Worm (Caenorhabditis elegans) whole organism, L3 larva: Measurements from ENCODE around the gene M163.10.

Experiments used
- R02D3.7 ChIP-seq: fragments of 150-350 bp; optimal IDR thresholded peaks from 2 replicates; lab custom pipeline; 2014; ENCODE audit warnings: missing biosample characterization, missing genetic modification characterization
- ZK546.5 ChIP-seq: sonication (generic microtip); optimal IDR thresholded peaks from 2 replicates; lab custom pipeline; 2017; ENCODE audit warnings: missing biosample characterization, missing genetic modification characterization
- aly-2 ChIP-seq: fragments of 150-350 bp; optimal IDR thresholded peaks from 2 replicates; lab custom pipeline; 2014; ENCODE audit warnings: missing biosample characterization, missing genetic modification characterization
- ama-1 ChIP-seq: fragments of 150-350 bp; optimal IDR thresholded peaks from 2 replicates; lab custom pipeline; 2018
- ceh-16 ChIP-seq: sonication (generic microtip); optimal IDR thresholded peaks from 2 replicates; lab custom pipeline; 2017; ENCODE audit warnings: missing biosample characterization, missing genetic modification characterization
- ceh-82 ChIP-seq: fragments of 150-350 bp; optimal IDR thresholded peaks from 2 replicates; lab custom pipeline; 2014; ENCODE audit warnings: missing biosample characterization, missing genetic modification characterization
- daf-12 ChIP-seq: fragments of 150-350 bp; optimal IDR thresholded peaks from 2 replicates; lab custom pipeline; 2014; ENCODE audit warnings: missing biosample characterization, missing genetic modification reagents, missing genetic modification characterization
- egl-27 ChIP-seq: sonication (generic microtip); optimal IDR thresholded peaks from 4 replicates; lab custom pipeline; 2017; ENCODE audit warnings: missing biosample characterization, missing genetic modification reagents, missing genetic modification characterization
- egl-5 ChIP-seq: fragments of 150-350 bp; optimal IDR thresholded peaks from 2 replicates; lab custom pipeline; 2017; ENCODE audit warnings: missing biosample characterization, missing genetic modification reagents, missing genetic modification characterization, inconsistent platforms
- elt-1 ChIP-seq: fragments of 150-350 bp; optimal IDR thresholded peaks from 2 replicates; lab custom pipeline; 2014; ENCODE audit warnings: missing biosample characterization, missing genetic modification characterization
- elt-2 ChIP-seq: sonication (generic microtip); optimal IDR thresholded peaks from 2 replicates; lab custom pipeline; 2016; ENCODE audit warnings: missing genetic modification reagents, mild to moderate bottlenecking, missing genetic modification characterization, missing compliant biosample characterization
- eor-1 ChIP-seq, 2 experiments: fragments of 150-350 bp; optimal IDR thresholded peaks; 2 replicates each; lab custom pipeline; 2014 to 2018; ENCODE audit warnings: missing biosample characterization in 2 of 2, missing genetic modification characterization in 2 of 2
- fkh-2 ChIP-seq: fragments of 150-350 bp; optimal IDR thresholded peaks from 2 replicates; lab custom pipeline; 2014; ENCODE audit warnings: missing biosample characterization, missing genetic modification reagents, missing genetic modification characterization
- hmg-11 ChIP-seq: sonication (generic microtip); optimal IDR thresholded peaks from 2 replicates; lab custom pipeline; 2016; ENCODE audit warnings: missing genetic modification characterization, missing compliant biosample characterization
- jun-1 ChIP-seq: fragments of 150-350 bp; optimal IDR thresholded peaks from 2 replicates; lab custom pipeline; 2014; ENCODE audit warnings: missing biosample characterization, missing genetic modification reagents, missing genetic modification characterization
- lin-39 ChIP-seq: fragments of 150-350 bp; optimal IDR thresholded peaks from 2 replicates; lab custom pipeline; 2018; ENCODE audit warnings: missing biosample characterization, missing genetic modification reagents, missing genetic modification characterization
- mml-1 ChIP-seq: fragments of 150-350 bp; sonication (generic microtip); optimal IDR thresholded peaks from 3 replicates; lab custom pipeline; 2014; ENCODE audit warnings: missing biosample characterization, missing genetic modification characterization
- nfya-1 ChIP-seq: sonication (generic microtip); optimal IDR thresholded peaks from 2 replicates; lab custom pipeline; 2017; ENCODE audit warnings: missing genetic modification characterization, mild to moderate bottlenecking, missing compliant biosample characterization, antibody characterized with exemption, moderate library complexity; ENCODE audit not compliant: insufficient read depth
- nhr-11 ChIP-seq: fragments of 150-350 bp; optimal IDR thresholded peaks from 2 replicates; lab custom pipeline; 2014; ENCODE audit warnings: missing biosample characterization, missing genetic modification characterization
- nhr-12 ChIP-seq: fragments of 150-350 bp; optimal IDR thresholded peaks from 2 replicates; lab custom pipeline; 2014; ENCODE audit warnings: missing biosample characterization, missing genetic modification characterization
- nhr-23 ChIP-seq: fragments of 150-350 bp; optimal IDR thresholded peaks from 2 replicates; lab custom pipeline; 2014; ENCODE audit warnings: missing biosample characterization, missing genetic modification reagents, missing genetic modification characterization
- nhr-237 ChIP-seq: fragments of 150-350 bp; optimal IDR thresholded peaks from 2 replicates; lab custom pipeline; 2014; ENCODE audit warnings: missing biosample characterization, missing genetic modification characterization
- nhr-43 ChIP-seq: sonication (generic microtip); optimal IDR thresholded peaks from 2 replicates; lab custom pipeline; 2016; ENCODE audit warnings: mild to moderate bottlenecking, missing genetic modification characterization, missing compliant biosample characterization; ENCODE audit not compliant: poor library complexity, severe bottlenecking
- nhr-67 ChIP-seq: fragments of 150-350 bp; optimal IDR thresholded peaks from 2 replicates; lab custom pipeline; 2014; ENCODE audit warnings: missing biosample characterization, missing genetic modification characterization
- nhr-76 ChIP-seq: fragments of 150-350 bp; sonication (generic microtip); optimal IDR thresholded peaks from 5 replicates; lab custom pipeline; 2014; ENCODE audit warnings: missing biosample characterization, missing genetic modification characterization
- pha-4 ChIP-seq: fragments of 150-350 bp; optimal IDR thresholded peaks from 2 replicates; lab custom pipeline; 2014; ENCODE audit warnings: missing biosample characterization, missing genetic modification reagents, missing genetic modification characterization
- pqm-1 ChIP-seq: fragments of 150-350 bp; optimal IDR thresholded peaks from 2 replicates; lab custom pipeline; 2017; ENCODE audit warnings: missing biosample characterization, missing genetic modification characterization, inconsistent platforms
- sea-2 ChIP-seq: fragments of 150-350 bp; sonication (generic microtip); optimal IDR thresholded peaks from 4 replicates; lab custom pipeline; 2014; ENCODE audit warnings: missing biosample characterization, missing genetic modification reagents, missing genetic modification characterization
- snpc-4 ChIP-seq: fragments of 150-350 bp; optimal IDR thresholded peaks from 2 replicates; lab custom pipeline; 2014; ENCODE audit warnings: missing biosample characterization, missing genetic modification characterization
- tbx-2 ChIP-seq: sonication (generic microtip); optimal IDR thresholded peaks from 2 replicates; lab custom pipeline; 2016; ENCODE audit warnings: mild to moderate bottlenecking, missing genetic modification characterization, missing compliant biosample characterization
- unc-39 ChIP-seq: sonication (generic microtip); optimal IDR thresholded peaks from 4 replicates; lab custom pipeline; 2017; ENCODE audit warnings: missing biosample characterization, missing genetic modification characterization
- zag-1 ChIP-seq: fragments of 150-350 bp; optimal IDR thresholded peaks from 2 replicates; lab custom pipeline; 2014; ENCODE audit warnings: missing biosample characterization, missing genetic modification characterization
- ztf-11 ChIP-seq: fragments of 150-350 bp; optimal IDR thresholded peaks from 2 replicates; lab custom pipeline; 2014; ENCODE audit warnings: missing biosample characterization, missing genetic modification characterization
- ztf-4 ChIP-seq: fragments of 150-350 bp; optimal IDR thresholded peaks from 2 replicates; lab custom pipeline; 2014; ENCODE audit warnings: missing biosample characterization, missing genetic modification characterization

Gene M163.10

DNA sequence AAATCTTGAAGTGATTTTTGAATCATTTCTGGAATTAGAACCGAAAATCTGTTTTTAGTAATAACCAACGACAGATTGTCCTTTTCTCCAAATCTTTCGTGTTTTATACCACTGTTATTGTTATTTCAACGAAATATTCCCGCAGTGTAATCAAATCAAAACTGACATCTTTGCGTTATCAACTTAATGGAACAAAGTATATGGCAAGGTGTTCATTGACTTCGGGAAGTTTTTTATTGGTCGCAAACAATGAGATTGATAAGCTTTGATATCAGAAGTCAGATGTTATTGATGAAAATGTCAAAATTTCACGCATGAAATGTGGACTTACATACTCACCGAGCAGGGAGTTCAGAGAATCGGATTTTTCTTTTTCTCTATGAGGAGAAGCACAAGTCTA lies 46.1 kb upstream of the M163.10 start, which contains the start of gene F23D12.11:
Gene F23D12.11 (minus strand): TSS at position 79 of the 400 bp plus-strand sequence.
- TF ChIP-seq ztf-11 (tag; lab: Kevin White, UChicago) = no peak
- TF ChIP-seq nhr-237 (tag; lab: Kevin White, UChicago) = no peak
- no peak for TF ChIP-seq zag-1 (tag; lab: Kevin White, UChicago)
- TF ChIP-seq snpc-4 = no peak
- no peak for TF ChIP-seq eor-1 (tag; optimal IDR thresholded peaks at IDR 0.05; lab: Kevin White, UChicago)
- no peak for TF ChIP-seq lin-39 (tag; lab: Kevin White, UChicago)
- TF ChIP-seq hmg-11 (tag; lab: Kevin White, UChicago) = no peak
- TF ChIP-seq ama-1 (lab: Kevin White, UChicago) = no peak
- TF ChIP-seq ceh-16 (tag; lab: Kevin White, UChicago) = no peak
- no peak for TF ChIP-seq pqm-1 (tag; lab: Kevin White, UChicago)
- no peak for TF ChIP-seq nhr-11 (tag; lab: Kevin White, UChicago)
- TF ChIP-seq ceh-82 (tag; lab: Kevin White, UChicago) = no peak
- TF ChIP-seq nhr-12 (tag; lab: Kevin White, UChicago) = no peak
- TF ChIP-seq pha-4 = no peak
- TF ChIP-seq nhr-67 = no peak
- TF ChIP-seq daf-12 (tag; lab: Kevin White, UChicago) = no peak
- no peak for TF ChIP-seq ZK546.5
- no peak for TF ChIP-seq jun-1 (tag; lab: Kevin White, UChicago)
- TF ChIP-seq nhr-43 = no peak
- no peak for TF ChIP-seq elt-2 (tag; lab: Kevin White, UChicago)

DNA sequence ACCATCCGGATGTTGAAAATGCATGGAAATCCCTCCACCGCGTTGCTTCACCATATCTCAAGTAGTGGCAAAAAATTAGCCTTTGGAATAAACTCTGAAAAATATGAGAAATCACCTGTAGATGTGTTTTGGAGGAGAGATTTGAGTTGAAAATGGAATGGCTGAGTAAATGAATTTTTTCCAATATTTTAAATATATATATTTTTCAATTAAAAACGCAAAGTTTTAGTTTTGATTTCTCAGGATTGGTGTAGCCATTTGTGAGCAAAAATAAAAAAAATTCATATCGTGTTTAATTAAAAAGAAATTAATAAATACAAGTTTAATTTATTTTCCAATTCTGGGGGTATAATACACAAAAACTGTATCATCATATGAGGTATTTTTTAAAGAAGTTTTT lies 42.7 kb upstream of the M163.10 start, which contains the start of gene F23D12.1:
Gene F23D12.1 (minus strand): TSS at position 101 of the 400 bp plus-strand sequence.
- TF ChIP-seq ztf-4 (tag; lab: Kevin White, UChicago) = no peak
- TF ChIP-seq egl-27 (tag; lab: Kevin White, UChicago) = no peak
- no peak for TF ChIP-seq ama-1 (lab: Kevin White, UChicago)
- no peak for TF ChIP-seq lin-39 (tag; lab: Kevin White, UChicago)

DNA sequence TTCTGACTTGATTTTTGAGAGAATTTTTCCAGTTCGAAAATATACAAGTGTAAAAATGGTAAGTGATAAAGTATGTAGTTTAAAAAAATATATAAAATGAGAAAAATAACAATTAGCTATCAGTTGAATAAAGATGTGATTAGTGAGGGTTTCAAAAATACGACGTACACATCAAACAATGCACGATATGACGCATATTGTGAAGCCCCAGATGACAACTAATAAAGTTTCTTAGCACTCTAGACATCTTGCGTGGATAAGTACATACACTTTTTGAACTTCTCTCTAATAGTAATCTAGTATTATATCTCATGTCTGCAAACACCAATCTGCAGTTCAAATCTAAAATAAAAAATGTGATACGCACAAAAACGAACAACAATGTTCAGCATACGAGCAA lies 40.4 kb upstream of the M163.10 start:
- TF ChIP-seq nhr-23 (tag; lab: Kevin White, UChicago) (no peak), nhr-237 (tag; lab: Kevin White, UChicago) (no peak), daf-12 (tag; lab: Kevin White, UChicago) (no peak), eor-1 (tag; optimal IDR thresholded peaks at IDR 0.05; lab: Kevin White, UChicago) (no peak), sea-2 (no peak), fkh-2 (tag; lab: Kevin White, UChicago) (no peak)

DNA sequence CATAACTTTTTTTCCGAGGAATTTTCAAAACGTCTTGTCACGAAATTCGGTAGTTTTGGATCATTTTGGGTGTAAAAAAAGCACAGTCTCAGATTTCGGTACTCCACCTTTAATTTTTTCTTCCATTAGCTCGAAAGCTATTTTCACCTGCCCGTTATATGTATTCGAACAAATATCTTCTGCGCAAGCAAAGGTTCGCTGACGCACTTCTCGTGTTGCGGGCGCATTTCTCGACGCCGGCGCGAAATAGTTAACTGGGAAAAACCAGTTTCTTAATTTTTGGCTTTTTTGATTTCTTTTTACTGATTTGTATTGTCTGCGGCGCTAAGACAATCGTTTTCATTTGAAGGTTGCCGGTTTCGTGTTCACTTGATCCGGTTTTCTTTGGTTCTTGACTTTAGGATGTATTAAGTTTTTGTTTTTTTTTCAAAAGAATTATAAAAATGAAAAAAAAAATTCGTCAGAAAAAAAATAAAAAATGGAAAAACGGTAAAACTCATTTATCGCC lies 35.1 kb upstream of the M163.10 start:
- TF ChIP-seq unc-39 (tag; lab: Kevin White, UChicago) (no peak), R02D3.7 (tag; lab: Kevin White, UChicago) (no peak), pha-4 (no peak), eor-1 (tag; optimal IDR thresholded peaks at IDR 0.05; lab: Kevin White, UChicago) (no peak), egl-5 (no peak), tbx-2 (no peak), mml-1 (tag; lab: Kevin White, UChicago) (no peak), ZK546.5 (no peak), nhr-76 (tag; lab: Kevin White, UChicago) (no peak), ama-1 (lab: Kevin White, UChicago) (no peak), pqm-1 (tag; lab: Kevin White, UChicago) (no peak), hmg-11 (tag; lab: Kevin White, UChicago) (no peak), egl-27 (tag; lab: Kevin White, UChicago) (no peak), nhr-43 (no peak), nhr-237 (tag; lab: Kevin White, UChicago) (no peak), snpc-4 (no peak), sea-2 (no peak), aly-2 (tag; lab: Kevin White, UChicago) (no peak), elt-1 (no peak), ztf-4 (tag; lab: Kevin White, UChicago) (no peak)
- TF ChIP-seq, all 47 proteins: peak for 0

DNA sequence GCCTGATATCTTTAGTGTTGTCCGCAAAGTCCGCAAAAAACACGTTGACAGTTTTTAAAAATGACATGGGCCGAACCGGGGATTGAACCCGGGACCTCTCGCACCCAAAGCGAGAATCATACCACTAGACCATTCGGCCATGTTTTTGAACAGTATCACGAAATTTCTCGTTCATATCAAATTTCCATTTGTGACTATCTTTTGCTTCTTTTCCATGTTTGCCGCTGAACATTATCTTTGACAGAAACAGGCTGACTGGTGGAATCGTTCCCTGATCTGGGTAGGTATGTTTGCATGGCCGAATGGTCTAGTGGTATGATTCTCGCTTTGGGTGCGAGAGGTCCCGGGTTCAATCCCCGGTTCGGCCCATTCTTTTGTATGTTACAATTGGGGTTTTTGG lies 33.0 kb upstream of the M163.10 start:
- peak; percentile 16 for TF ChIP-seq nfya-1
- peak; percentile 59 for TF ChIP-seq nhr-43
